Worm (Caenorhabditis elegans) whole organism, midembryonic: ENCODE data around the gene K10D11.6.

Source experiments
- cog-1 ChIP-seq: sonication (generic microtip); optimal IDR thresholded peaks from 2 replicates; lab custom pipeline; 2016; ENCODE audit warnings: missing genetic modification characterization, missing compliant biosample characterization
- flt-1 ChIP-seq: fragments of 200-800 bp; sonication (Bioruptor generic); IDR thresholded peaks from 2 replicates; pipeline ENCODE4 v1.3.6; 2022; ENCODE audit warnings: missing genetic modification characterization, missing compliant biosample characterization
- klf-2 ChIP-seq: fragments of 200-800 bp; sonication (Bioruptor generic); conservative IDR thresholded peaks from 2 replicates; pipeline ENCODE4 v1.3.6; 2022; ENCODE audit warnings: missing genetic modification reagents, missing genetic modification characterization, missing compliant biosample characterization
- med-1 ChIP-seq: sonication (generic microtip); optimal IDR thresholded peaks from 2 replicates; lab custom pipeline; 2017; ENCODE audit warnings: missing genetic modification characterization, mild to moderate bottlenecking, missing compliant biosample characterization, antibody characterized with exemption, missing genetic modification reagents; ENCODE audit not compliant: insufficient read depth

DNA sequence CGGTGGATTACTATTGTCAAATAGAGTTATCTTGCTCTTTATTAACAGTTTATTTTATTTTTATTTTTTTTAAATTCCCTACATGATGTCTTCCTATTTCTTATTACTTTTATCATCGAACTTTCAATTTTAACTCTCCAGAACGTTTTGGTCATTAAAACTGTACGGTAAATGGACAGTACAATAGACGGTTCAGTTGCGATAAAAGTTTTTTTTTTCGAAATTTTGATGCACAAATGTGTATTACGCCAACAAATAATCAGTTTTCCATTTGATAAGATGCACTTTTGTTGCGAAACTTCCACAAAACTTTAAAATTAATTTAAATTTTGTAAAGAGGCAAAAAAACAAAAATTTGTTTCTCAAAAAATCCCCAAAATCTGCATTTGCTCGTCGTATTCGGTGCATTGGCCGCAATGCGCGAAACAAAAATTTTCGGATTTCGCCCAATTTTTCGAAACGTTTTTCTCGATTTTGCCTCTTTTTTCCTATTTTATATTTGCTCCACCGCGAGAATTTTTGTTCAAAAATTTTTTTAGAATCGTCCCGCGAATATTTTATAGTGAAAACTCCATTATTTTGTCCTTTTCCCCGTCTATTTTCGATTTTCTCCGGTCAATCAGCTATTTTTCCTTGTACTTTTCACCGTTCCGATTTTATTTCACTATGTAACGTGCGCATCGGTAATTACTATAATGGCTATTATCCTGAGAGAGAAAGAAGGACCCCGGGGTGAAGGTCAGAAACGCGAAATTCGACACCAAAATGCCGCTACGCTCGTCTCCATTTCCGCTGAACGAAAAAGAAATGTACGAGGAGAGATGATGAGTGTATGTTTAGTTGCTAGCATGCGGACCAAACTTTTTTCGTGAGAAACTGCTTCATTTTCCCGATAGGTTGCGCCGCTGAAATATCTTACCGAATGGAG is 39.8 kb upstream of the K10D11.6 start:
- TF ChIP-seq cog-1 (tag; lab: Kevin White, UChicago) (no peak), flt-1 (GFP tag; lab: Robert Waterston, UW) (no peak), med-1 (GFP tag; lab: Kevin White, UChicago) (no peak), klf-2 (GFP tag; lab: Robert Waterston, UW) (no peak)
